Fruit fly (Drosophila melanogaster) whole organism: ENCODE results near the gene CG31467.

ENCODE experiments used
- CG8478 ChIP-seq: fragments of >200 bp; optimal IDR thresholded peaks from 2 replicates; lab custom pipeline; 2018; ENCODE audit warnings: inconsistent platforms
- usp ChIP-seq: fragments of >200 bp; optimal IDR thresholded peaks from 2 replicates; lab custom pipeline; 2017; ENCODE audit warnings: missing biosample characterization, missing genetic modification characterization, mixed read lengths

DNA sequence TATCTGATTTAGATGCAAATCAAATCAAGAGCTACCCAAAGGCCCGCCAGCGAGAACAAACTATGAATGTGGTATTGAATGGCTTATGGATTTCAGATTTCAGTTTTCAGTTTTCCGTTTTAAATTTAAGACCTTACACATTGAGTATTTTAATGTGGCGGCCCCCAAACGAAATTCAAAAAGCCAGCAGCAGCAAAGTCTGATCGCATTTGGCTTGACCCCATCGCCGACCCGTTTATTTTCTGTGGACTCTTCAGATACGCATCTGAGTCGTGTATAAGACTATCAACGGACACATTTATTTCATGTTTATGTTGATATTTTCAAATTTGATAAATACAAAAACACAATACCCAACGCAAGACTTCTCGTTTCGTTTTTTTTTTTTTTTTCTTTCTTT is 47.1 kb downstream of the CG31467 start:
- TF ChIP-seq usp (GFP tag; lab: Kevin White, UChicago) (no peak), CG8478 (lab: Kevin White, UChicago) (no peak)
